Worm (Caenorhabditis elegans) whole organism, L1 larva: ENCODE results near the gene clec-55.

Experiments
- dpl-1 ChIP-seq, 3 experiments: fragments of 150-350 bp in 2 of 3; sonication (generic microtip) in 1 of 3; optimal IDR thresholded peaks; 2 replicates each; lab custom pipeline; 2014 to 2017; ENCODE audit warnings: missing biosample characterization in 3 of 3, missing genetic modification characterization in 3 of 3, missing genetic modification reagents in 3 of 3
- unc-86 ChIP-seq: sonication (generic microtip); optimal IDR thresholded peaks from 2 replicates; lab custom pipeline; 2016; ENCODE audit warnings: missing genetic modification characterization, missing compliant biosample characterization

DNA sequence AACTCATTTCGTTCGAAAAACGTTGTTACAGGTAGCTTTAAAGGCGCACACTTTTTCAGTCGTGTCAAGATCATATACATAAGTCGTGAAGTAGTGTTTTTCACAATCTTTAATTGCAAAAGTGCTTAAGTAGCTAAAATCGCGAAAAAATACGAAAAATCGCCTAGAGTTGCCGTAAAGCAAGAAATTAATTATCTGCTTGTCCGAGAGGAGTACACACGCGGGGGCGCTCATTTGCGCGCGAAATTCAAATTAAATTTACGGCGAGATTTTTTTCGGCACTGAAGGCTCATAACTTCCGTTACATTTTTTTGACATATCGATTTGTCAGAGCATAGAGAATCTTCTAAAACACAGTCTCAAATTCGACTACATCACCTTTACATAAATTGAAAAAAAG, 19.0 kb upstream of the clec-55 start:
- TF ChIP-seq unc-86 (tag; lab: Kevin White, UChicago) (no peak), dpl-1 (GFP tag; optimal IDR thresholded peaks at IDR 0.05; lab: Kevin White, UChicago) (peak in 1 of 3 experiments; percentile 7)
